Worm (Caenorhabditis elegans): ENCODE measurements around the gene T24E12.3.

T24E12.3 gene

DNA sequence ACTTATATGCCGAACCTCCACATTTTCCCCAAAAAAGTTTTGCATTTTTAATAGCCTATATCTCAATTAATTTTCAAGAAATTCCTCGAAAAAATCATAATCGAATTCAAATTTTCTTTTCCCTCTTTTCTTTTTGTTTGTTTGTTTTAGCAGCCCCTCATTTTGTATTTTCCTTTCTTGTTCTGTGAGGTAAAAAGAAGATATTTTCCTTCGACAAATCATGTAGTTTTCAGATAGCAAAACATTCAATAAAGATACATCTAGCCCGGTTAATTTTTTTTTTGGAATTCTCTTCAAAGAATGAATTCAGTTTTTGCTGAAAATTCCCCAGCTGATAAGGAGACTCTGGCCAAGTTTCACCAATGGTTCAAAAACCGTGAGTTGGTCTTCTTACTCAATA lies at the start of gene T24E12.3:
T24E12.3 (plus strand) TSS at position 301 of the 400 bp plus-strand sequence.
- TF ChIP-seq unc-55 (GFP tag; optimal IDR thresholded peaks at IDR 0.05) (no peak), ahr-1 (tag; optimal IDR thresholded peaks at IDR 0.05) (no peak), fkh-6 (tag; optimal IDR thresholded peaks at IDR 0.05) (no peak), elt-4 (tag; optimal IDR thresholded peaks at IDR 0.05) (no peak), Y22D7AL.16 (tag; optimal IDR thresholded peaks at IDR 0.05) (no peak), elt-2 (tag; optimal IDR thresholded peaks at IDR 0.05) (no peak), pag-3 (tag; optimal IDR thresholded peaks at IDR 0.05; ENCODE audit: borderline replicate concordance) (no peak), unc-3 (GFP tag; conservative IDR thresholded peaks at IDR 0.05) (no peak), unc-3 (tag; optimal IDR thresholded peaks at IDR 0.05) (no peak), zip-5 (tag; optimal IDR thresholded peaks at IDR 0.05) (no peak), dmd-4 (tag; optimal IDR thresholded peaks at IDR 0.05; ENCODE audit: borderline replicate concordance) (no peak), unc-42 (tag; optimal IDR thresholded peaks at IDR 0.05) (no peak)

DNA sequence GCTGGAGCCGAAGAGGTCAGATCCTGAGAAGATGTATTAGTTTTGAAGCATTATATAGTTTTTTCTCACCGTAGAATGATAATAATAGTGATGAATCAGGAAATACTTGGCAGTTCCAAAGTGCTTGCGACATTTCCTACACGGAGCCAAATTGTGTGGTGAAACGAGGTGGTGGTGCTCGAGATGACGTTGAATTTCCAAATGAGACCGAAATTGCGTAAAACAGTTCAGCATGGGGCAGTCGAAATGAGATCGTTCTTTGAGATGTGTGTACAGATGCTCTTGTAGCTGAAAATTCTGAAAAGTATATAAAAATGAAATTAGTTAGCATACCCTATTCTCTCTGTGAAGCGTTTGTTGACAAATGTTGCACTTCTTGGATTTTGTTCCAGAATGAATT lies 47.8 kb upstream of the T24E12.3 start, which contains the start of gene C46E10.8:
C46E10.8 (minus strand) TSS at position 101 of the 400 bp plus-strand sequence.
- TF ChIP-seq pax-1 (tag; optimal IDR thresholded peaks at IDR 0.05) (no peak), ceh-48 (tag; optimal IDR thresholded peaks at IDR 0.05) (no peak), hlh-30 (tag; optimal IDR thresholded peaks at IDR 0.05; ENCODE audit: insufficient read depth) (no peak), pat-9 (tag; optimal IDR thresholded peaks at IDR 0.05) (no peak), pros-1 (tag; optimal IDR thresholded peaks at IDR 0.05) (no peak)

ce11 chrII:3731723-3732122 lies 44.1 kb upstream of the T24E12.3 start, which contains the start of the genes sdz-12 and bath-31:
Gene sdz-12, minus strand, starts transcription at chrII:3731823.
Gene bath-31, plus strand, starts transcription at chrII:3731973.
- TF ChIP-seq eyg-1 (tag; optimal IDR thresholded peaks at IDR 0.05), result no peak
- TF ChIP-seq elt-4 (tag; optimal IDR thresholded peaks at IDR 0.05), result no peak
- TF ChIP-seq nfya-1 (tag; optimal IDR thresholded peaks at IDR 0.05), result no peak

ce11 chrII:3736893-3737375 lies 38.9 kb upstream of the T24E12.3 start, which contains the start of gene F12E12.6:
Gene F12E12.6, minus strand, starts transcription at chrII:3736943.
- TF ChIP-seq pros-1 (tag; optimal IDR thresholded peaks at IDR 0.05) (no peak), madf-2 (tag; optimal IDR thresholded peaks at IDR 0.05) (no peak), ref-2 (tag; optimal IDR thresholded peaks at IDR 0.05) (no peak), C08G9.2 (tag; optimal IDR thresholded peaks at IDR 0.05) (no peak), tbx-2 (tag; optimal IDR thresholded peaks at IDR 0.05) (no peak), zip-5 (tag; optimal IDR thresholded peaks at IDR 0.05) (no peak), ceh-6 (GFP tag; optimal IDR thresholded peaks at IDR 0.05) (no peak), tbx-7 (tag; optimal IDR thresholded peaks at IDR 0.05) (no peak)

DNA sequence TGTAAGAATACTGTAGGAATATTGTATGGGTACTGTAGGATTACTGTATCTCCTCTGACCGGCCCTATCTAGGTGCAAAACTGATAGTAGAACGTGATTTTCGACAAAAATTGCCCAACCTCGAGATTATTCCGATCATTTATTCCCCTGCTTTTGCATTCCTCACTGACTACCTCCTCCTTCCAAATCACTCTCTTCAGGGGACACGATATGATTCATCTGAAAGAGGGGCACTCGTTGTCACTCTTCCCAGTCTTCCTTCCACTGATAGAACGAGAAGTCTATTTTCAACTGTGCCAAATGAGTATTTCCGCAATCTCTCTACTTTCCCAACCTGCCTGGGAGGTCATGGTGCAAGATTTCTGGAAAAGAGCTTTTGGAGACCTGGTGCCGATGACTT lies 36.2 kb upstream of the T24E12.3 start, which contains the start of gene F12E12.2:
F12E12.2 (plus strand) TSS at position 301 of the 400 bp plus-strand sequence.
- TF ChIP-seq ceh-14 (tag; optimal IDR thresholded peaks at IDR 0.05), result no peak
- TF ChIP-seq tbx-7 (tag; optimal IDR thresholded peaks at IDR 0.05), result no peak
- no peak for TF ChIP-seq pqm-1 (tag; optimal IDR thresholded peaks at IDR 0.05)

- no peak for TF ChIP-seq madf-2 (tag; optimal IDR thresholded peaks at IDR 0.05)
- no peak for TF ChIP-seq ref-2 (tag; optimal IDR thresholded peaks at IDR 0.05)
These were observed 34.2 kb upstream of the T24E12.3 start, which contains the start of gene F12E12.1 for ce11 chrII:3741584-3741983. Gene F12E12.1, plus strand, starts transcription at chrII:3741884.

DNA sequence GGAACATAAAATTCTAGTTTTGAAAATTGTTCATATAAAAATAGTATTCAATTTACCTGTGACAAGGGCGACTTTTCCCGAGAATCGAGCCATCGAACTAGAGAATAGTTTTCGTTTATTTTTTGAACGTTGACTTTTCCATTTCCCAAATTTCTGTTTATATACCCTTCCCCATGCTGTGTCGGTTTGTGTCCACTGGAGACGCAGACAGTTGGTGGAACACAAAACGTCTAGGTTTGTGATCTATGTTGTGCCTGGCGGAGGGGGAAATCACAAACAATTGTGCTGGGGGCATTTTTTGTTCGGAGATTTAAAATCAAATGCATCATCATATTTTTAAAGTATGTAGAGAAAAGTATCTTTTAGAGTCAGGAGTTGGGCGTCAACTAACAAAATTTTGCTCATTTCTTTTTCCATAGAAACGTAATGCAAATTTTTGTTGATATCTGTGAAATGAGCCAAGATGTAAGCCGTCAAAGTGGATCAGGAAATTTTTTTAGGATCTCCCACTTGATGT lies 32.1 kb upstream of the T24E12.3 start, which contains the start of gene nta-1:
nta-1 (minus strand) TSS at position 131 of the 517 bp plus-strand sequence.
- no peak for TF ChIP-seq ahr-1 (tag; optimal IDR thresholded peaks at IDR 0.05)
- no peak for TF ChIP-seq T23F11.4 (GFP tag; optimal IDR thresholded peaks at IDR 0.05)
- TF ChIP-seq K09A11.1 (tag; optimal IDR thresholded peaks at IDR 0.05; ENCODE audit: insufficient read depth), result no peak
- no peak for TF ChIP-seq sox-4 (tag; optimal IDR thresholded peaks at IDR 0.05)

Data from whole organism, late embryonic.